Worm (Caenorhabditis elegans) whole organism, L4 larva: Measurements from ENCODE around the gene F17H10.1.

Source experiments
- F10B5.3 ChIP-seq: sonication (generic microtip); optimal IDR thresholded peaks from 2 replicates; lab custom pipeline; 2016; ENCODE audit warnings: mild to moderate bottlenecking, missing genetic modification characterization, missing compliant biosample characterization
- F37D6.2 ChIP-seq: sonication (generic microtip); optimal IDR thresholded peaks from 2 replicates; lab custom pipeline; 2016; ENCODE audit warnings: mild to moderate bottlenecking, missing genetic modification characterization, missing compliant biosample characterization
- R02D3.7 ChIP-seq: fragments of 150-350 bp; sonication (generic microtip); optimal IDR thresholded peaks from 3 replicates; lab custom pipeline; 2014; ENCODE audit warnings: missing biosample characterization, missing genetic modification characterization
- T26A8.4 ChIP-seq: fragments of 200-800 bp; sonication (Bioruptor generic); IDR thresholded peaks from 2 replicates; pipeline ENCODE4 v1.3.6; 2022; ENCODE audit warnings: missing genetic modification characterization, missing compliant biosample characterization
- Y48G9A.11 ChIP-seq: fragments of 200-800 bp; sonication (Bioruptor generic); IDR thresholded peaks from 2 replicates; pipeline ENCODE4 v1.3.6; 2022; ENCODE audit warnings: missing genetic modification reagents, missing genetic modification characterization, missing compliant biosample characterization
- Y5F2A.4 ChIP-seq: fragments of 200-800 bp; sonication (Bioruptor generic); optimal IDR thresholded peaks from 2 replicates; lab custom pipeline; 2018; ENCODE audit warnings: mild to moderate bottlenecking, missing genetic modification characterization, missing compliant biosample characterization
- Y75B8A.6 ChIP-seq: fragments of 200-800 bp; sonication (Bioruptor generic); IDR thresholded peaks from 2 replicates; pipeline ENCODE4 v1.3.6; 2022; ENCODE audit warnings: missing genetic modification reagents, missing genetic modification characterization, missing compliant biosample characterization
- ZK546.5 ChIP-seq, 2 experiments: sonication (generic microtip); optimal IDR thresholded peaks; 2 replicates each; lab custom pipeline; 2017; ENCODE audit warnings: missing biosample characterization in 2 of 2, missing genetic modification characterization in 2 of 2
- aha-1 ChIP-seq: fragments of 150-350 bp; peaks from one replicate; lab custom pipeline; 2014; ENCODE audit warnings: missing biosample characterization, missing genetic modification characterization
- ceh-82 ChIP-seq: sonication (generic microtip); optimal IDR thresholded peaks from 2 replicates; lab custom pipeline; 2017; ENCODE audit warnings: missing biosample characterization, missing genetic modification characterization
- daf-12 ChIP-seq: fragments of 150-350 bp; optimal IDR thresholded peaks from 2 replicates; lab custom pipeline; 2014; ENCODE audit warnings: missing biosample characterization, missing genetic modification reagents, missing genetic modification characterization
- daf-16 ChIP-seq, 3 experiments: sonication (generic microtip); optimal IDR thresholded peaks; 2 replicates each; lab custom pipeline; 2016 to 2017; ENCODE audit warnings: missing genetic modification characterization in 3 of 3, missing genetic modification reagents in 3 of 3, mild to moderate bottlenecking in 2 of 3, missing compliant biosample characterization in 2 of 3, missing biosample characterization in 1 of 3, moderate library complexity in 1 of 3
- fkh-10 ChIP-seq: fragments of 150-350 bp; optimal IDR thresholded peaks from 2 replicates; lab custom pipeline; 2014; ENCODE audit warnings: missing biosample characterization, missing genetic modification reagents, missing genetic modification characterization
- hif-1 ChIP-seq, 2 experiments: sonication (generic microtip); optimal IDR thresholded peaks; 2 replicates each; lab custom pipeline; 2016 to 2017; ENCODE audit warnings: missing compliant biosample characterization in 2 of 2, missing genetic modification characterization in 2 of 2, missing genetic modification reagents in 2 of 2, missing genotype in 2 of 2, mild to moderate bottlenecking in 1 of 2
- hlh-11 ChIP-seq: fragments of 200-800 bp; sonication (Bioruptor generic); optimal IDR thresholded peaks from 2 replicates; lab custom pipeline; 2018; ENCODE audit warnings: mild to moderate bottlenecking, missing genetic modification characterization, missing compliant biosample characterization
- hlh-30 ChIP-seq: sonication (generic microtip); optimal IDR thresholded peaks from 2 replicates; lab custom pipeline; 2017; ENCODE audit warnings: antibody characterized with exemption, mild to moderate bottlenecking, missing genetic modification characterization, missing compliant biosample characterization; ENCODE audit not compliant: insufficient read depth
- lin-1 ChIP-seq: fragments of 200-800 bp; sonication (Bioruptor generic); IDR thresholded peaks from 2 replicates; pipeline ENCODE4 v1.3.6; 2022; ENCODE audit warnings: missing genetic modification reagents, missing genetic modification characterization, missing compliant biosample characterization
- lin-13 ChIP-seq: fragments of 150-350 bp; optimal IDR thresholded peaks from 2 replicates; lab custom pipeline; 2014; ENCODE audit warnings: missing biosample characterization, missing genetic modification reagents, missing genetic modification characterization
- lin-39 ChIP-seq: fragments of 150-350 bp; optimal IDR thresholded peaks from 2 replicates; lab custom pipeline; 2014; ENCODE audit warnings: missing biosample characterization, missing genetic modification reagents, missing genetic modification characterization
- lir-3 ChIP-seq: sonication (generic microtip); optimal IDR thresholded peaks from 2 replicates; lab custom pipeline; 2016; ENCODE audit warnings: mild to moderate bottlenecking, missing genetic modification characterization, missing compliant biosample characterization
- madf-5 ChIP-seq, 2 experiments: fragments of 200-800 bp; sonication (Bioruptor generic); IDR thresholded peaks; 2 replicates each; pipeline ENCODE4 v1.3.6; 2022; ENCODE audit warnings: missing compliant biosample characterization in 2 of 2, missing genetic modification characterization in 2 of 2
- mdl-1 ChIP-seq, 2 experiments: fragments of 150-350 bp in 1 of 2; sonication (generic microtip) in 1 of 2; optimal IDR thresholded peaks; 2 replicates each; lab custom pipeline; 2014 to 2017; ENCODE audit warnings: missing biosample characterization in 2 of 2, missing genetic modification characterization in 2 of 2
- mep-1 ChIP-seq: fragments of 150-350 bp; sonication (generic microtip); optimal IDR thresholded peaks from 3 replicates; lab custom pipeline; 2014; ENCODE audit warnings: missing biosample characterization, missing genetic modification characterization
- mxl-3 ChIP-seq: fragments of 200-800 bp; sonication (Bioruptor generic); optimal IDR thresholded peaks from 2 replicates; lab custom pipeline; 2018; ENCODE audit warnings: mild to moderate bottlenecking, missing genetic modification characterization, missing compliant biosample characterization
- nhr-11 ChIP-seq: fragments of 150-350 bp; optimal IDR thresholded peaks from 2 replicates; lab custom pipeline; 2014; ENCODE audit warnings: missing biosample characterization, missing genetic modification characterization
- nhr-25 ChIP-seq: sonication (generic microtip); optimal IDR thresholded peaks from 2 replicates; lab custom pipeline; 2017; ENCODE audit warnings: missing genetic modification characterization, mild to moderate bottlenecking, missing compliant biosample characterization, antibody characterized with exemption, moderate library complexity, borderline replicate concordance; ENCODE audit not compliant: insufficient read depth
- nhr-41 ChIP-seq: fragments of 200-800 bp; sonication (Bioruptor generic); IDR thresholded peaks from 2 replicates; pipeline ENCODE4 v1.3.6; 2022; ENCODE audit warnings: missing genetic modification reagents, missing genetic modification characterization, missing compliant biosample characterization
- nhr-6 ChIP-seq: fragments of 150-350 bp; optimal IDR thresholded peaks from 2 replicates; lab custom pipeline; 2014; ENCODE audit warnings: missing biosample characterization, missing genetic modification characterization
- nhr-77 ChIP-seq: fragments of 150-350 bp; optimal IDR thresholded peaks from 2 replicates; lab custom pipeline; 2014; ENCODE audit warnings: missing biosample characterization, missing genetic modification characterization
- rbr-2 ChIP-seq: sonication (generic microtip); optimal IDR thresholded peaks from 2 replicates; lab custom pipeline; 2016; ENCODE audit warnings: missing genotype, missing genetic modification characterization, missing compliant biosample characterization
- saeg-2 ChIP-seq: fragments of 200-800 bp; sonication (Bioruptor generic); IDR thresholded peaks from 2 replicates; pipeline ENCODE4 v1.3.6; 2022; ENCODE audit warnings: missing genetic modification reagents, missing genetic modification characterization, missing compliant biosample characterization
- snpc-4 ChIP-seq: fragments of 150-350 bp; optimal IDR thresholded peaks from 2 replicates; lab custom pipeline; 2014; ENCODE audit warnings: missing biosample characterization, missing genetic modification characterization
- spr-1 ChIP-seq: sonication (generic microtip); optimal IDR thresholded peaks from 2 replicates; lab custom pipeline; 2016; ENCODE audit warnings: mild to moderate bottlenecking, missing genetic modification characterization, missing compliant biosample characterization
- tra-1 ChIP-seq: fragments of 200-800 bp; sonication (Bioruptor generic); IDR thresholded peaks from 2 replicates; pipeline ENCODE4 v1.3.6; 2022; ENCODE audit warnings: missing genetic modification reagents, missing genetic modification characterization, missing compliant biosample characterization
- unc-130 ChIP-seq: sonication (generic microtip); optimal IDR thresholded peaks from 2 replicates; lab custom pipeline; 2016; ENCODE audit warnings: missing genetic modification reagents, missing genetic modification characterization, missing compliant biosample characterization
- unc-62 ChIP-seq, 3 experiments: fragments of 150-350 bp in 1 of 3; sonication (generic microtip); optimal IDR thresholded peaks in 2 of 3; peaks in 1 of 3; 1 replicate in 1 of 3; 2 replicates in 2 of 3; lab custom pipeline; 2014 to 2017; ENCODE audit warnings: missing biosample characterization in 3 of 3, missing genetic modification characterization in 3 of 3, missing genetic modification reagents in 3 of 3, missing genotype in 1 of 3
- zip-11 ChIP-seq: fragments of 200-800 bp; sonication (Bioruptor generic); IDR thresholded peaks from 2 replicates; pipeline ENCODE4 v1.3.6; 2022; ENCODE audit warnings: missing genetic modification characterization, missing compliant biosample characterization

The F17H10.1 gene

DNA sequence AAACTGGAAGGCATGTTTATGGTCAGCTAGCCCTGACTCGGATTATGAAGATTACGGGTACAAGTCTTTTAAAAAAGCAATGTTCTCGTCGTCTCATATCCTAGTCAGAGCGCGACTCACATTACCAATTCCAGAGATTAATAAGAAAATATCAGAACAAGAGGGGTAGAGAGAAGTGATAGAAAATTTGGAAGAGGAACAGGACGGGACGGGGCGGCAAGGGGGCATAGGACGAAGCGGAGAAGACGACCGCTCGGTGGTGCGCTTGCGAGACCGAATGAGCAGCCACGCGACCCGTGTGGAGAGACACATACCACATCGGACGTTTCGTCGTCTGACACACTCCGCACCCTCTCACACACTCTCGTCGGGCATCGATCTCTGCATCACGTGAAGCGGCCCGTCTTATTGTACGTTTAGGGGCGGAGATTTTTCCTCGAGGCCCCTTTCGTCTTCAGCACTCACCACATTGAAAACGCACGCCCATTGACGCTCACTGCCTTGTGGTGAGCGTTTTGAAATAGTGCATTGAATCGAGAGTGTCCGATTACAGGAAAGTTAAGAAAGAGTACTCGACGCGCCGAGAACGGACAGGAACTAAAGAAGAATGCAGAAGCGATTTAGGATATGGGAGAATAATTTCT is 40.1 kb downstream of the F17H10.1 start (continued):
- TF ChIP-seq unc-130 (GFP tag; lab: Kevin White, UChicago) (no peak), Y75B8A.6 (GFP tag; lab: Robert Waterston, UW) (no peak), T26A8.4 (GFP tag; lab: Robert Waterston, UW) (peak; percentile 92), lin-1 (GFP tag; lab: Robert Waterston, UW) (peak; percentile 82), Y48G9A.11 (GFP tag; lab: Robert Waterston, UW) (peak; percentile 61; the same call in 1 of the 2 replicates), lin-13 (GFP tag; lab: Kevin White, UChicago) (peak; percentile 81), F37D6.2 (tag; lab: Kevin White, UChicago) (peak; percentile 93), Y5F2A.4 (GFP tag; lab: Kevin White, UChicago) (peak; percentile 46), aha-1 (tag; lab: Kevin White, UChicago) (peak; percentile 100), F10B5.3 (tag; lab: Kevin White, UChicago) (peak; percentile 56), ZK546.5 (tag; optimal IDR thresholded peaks at IDR 0.05; lab: Kevin White, UChicago) (peak in 1 of 2 experiments; percentile 11), nhr-77 (tag; lab: Kevin White, UChicago) (peak; percentile 86), spr-1 (peak; percentile 88), R02D3.7 (tag; lab: Kevin White, UChicago) (no peak)

DNA sequence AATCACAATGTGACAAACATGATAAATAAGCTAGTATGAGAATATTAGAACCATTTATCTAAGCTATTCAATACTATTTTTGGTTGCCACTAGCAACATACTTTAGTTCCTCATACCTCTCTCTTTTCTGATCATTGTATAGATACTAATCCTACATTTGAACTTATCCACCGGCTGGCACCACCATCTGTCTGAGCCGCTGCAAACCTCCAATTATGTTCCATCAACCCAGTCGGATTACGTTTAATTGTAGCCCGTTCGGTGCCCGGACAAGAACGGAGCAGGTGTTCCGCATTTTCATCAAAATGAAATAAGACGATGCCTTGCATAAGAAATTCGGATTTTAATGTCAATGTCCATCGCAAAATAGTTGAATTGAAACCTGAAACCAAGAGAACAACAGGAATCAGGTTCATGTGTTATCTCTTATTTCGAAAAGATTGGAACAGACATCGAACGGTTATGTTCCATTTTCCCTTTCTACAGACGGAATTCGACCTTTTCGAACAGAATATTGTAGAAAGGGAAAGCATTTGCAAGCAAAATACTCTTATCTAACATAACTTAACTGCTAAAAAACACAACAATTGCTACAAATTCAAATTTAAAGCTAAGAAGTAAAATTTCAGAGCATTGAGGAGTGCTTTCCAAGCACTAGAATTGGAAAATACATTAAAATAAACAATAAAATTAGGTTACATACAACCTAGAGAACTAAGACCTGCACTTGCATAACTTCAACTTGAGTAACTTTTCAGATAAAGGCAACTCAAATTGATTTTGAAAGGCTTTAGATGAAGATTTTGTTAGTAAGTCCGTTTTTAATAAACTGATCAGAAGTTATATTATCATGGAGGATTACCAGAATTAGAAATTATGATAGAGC is 41.2 kb downstream of the F17H10.1 start:
- TF ChIP-seq unc-62 (GFP tag; optimal IDR thresholded peaks at IDR 0.05 in 1 of 2; lab: Kevin White, UChicago) (peak in 1 of 2 experiments; percentile 87), unc-62 (tag; optimal IDR thresholded peaks at IDR 0.05; lab: Kevin White, UChicago) (no peak), nhr-41 (GFP tag; lab: Robert Waterston, UW) (no peak), aha-1 (tag; lab: Kevin White, UChicago) (peak; percentile 95), ceh-82 (tag; lab: Kevin White, UChicago) (no peak), lin-39 (tag; lab: Kevin White, UChicago) (no peak), lir-3 (tag; lab: Kevin White, UChicago) (no peak), nhr-25 (tag; lab: Kevin White, UChicago) (no peak), nhr-77 (tag; lab: Kevin White, UChicago) (no peak), saeg-2 (GFP tag; lab: Robert Waterston, UW) (no peak), nhr-6 (no peak), madf-5 (GFP tag; IDR thresholded peaks at IDR 0.05; lab: Robert Waterston, UW) (no peak)
- TF ChIP-seq, all 104 proteins: peak for 2

DNA sequence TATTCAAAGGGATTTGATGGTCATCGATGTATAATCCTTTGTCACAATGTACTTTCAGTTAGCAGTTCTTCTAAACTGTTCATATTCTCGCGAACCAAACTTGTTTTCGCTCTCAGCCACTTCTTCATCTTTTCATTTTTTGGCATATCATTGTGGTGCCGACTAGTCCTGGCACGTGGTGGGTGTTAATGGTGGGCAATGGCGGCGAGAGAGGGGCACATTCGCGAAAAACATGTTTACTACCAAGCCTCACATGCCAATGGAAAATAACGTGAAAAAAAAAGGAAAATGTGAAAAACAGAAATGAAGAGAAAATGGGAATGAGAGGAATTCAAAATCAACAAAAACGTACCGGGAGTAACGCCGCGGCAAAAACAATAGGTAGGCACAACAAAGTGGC is 42.1 kb downstream of the F17H10.1 start:
- TF ChIP-seq daf-12 (tag; lab: Kevin White, UChicago) (no peak), fkh-10 (GFP tag; lab: Kevin White, UChicago) (peak; percentile 30), hlh-11 (tag; lab: Kevin White, UChicago) (peak; percentile 45), rbr-2 (tag; lab: Kevin White, UChicago) (peak; percentile 53), mdl-1 (tag; optimal IDR thresholded peaks at IDR 0.05; lab: Kevin White, UChicago) (peak; percentile 50 to 93), snpc-4 (no peak), nhr-11 (peak; percentile 44), mep-1 (peak; percentile 57), zip-11 (GFP tag; lab: Robert Waterston, UW) (no peak), hlh-30 (peak; percentile 87), hif-1 (tag; optimal IDR thresholded peaks at IDR 0.05; lab: Kevin White, UChicago) (peak in 1 of 2 experiments; percentile 48), daf-16 (GFP tag; optimal IDR thresholded peaks at IDR 0.05; lab: Kevin White, UChicago) (peak in 1 of 2 experiments; percentile 55), daf-16 (tag; optimal IDR thresholded peaks at IDR 0.05; lab: Kevin White, UChicago) (peak; percentile 55), unc-62 (GFP tag; optimal IDR thresholded peaks at IDR 0.05 in 1 of 2; lab: Kevin White, UChicago) (peak in 1 of 2 experiments; percentile 94), unc-62 (tag; optimal IDR thresholded peaks at IDR 0.05; lab: Kevin White, UChicago) (no peak), mxl-3 (GFP tag; lab: Kevin White, UChicago) (peak; percentile 65), tra-1 (peak; percentile 30; the same call in 1 of the 2 replicates)
